Fruit fly (Drosophila melanogaster) whole organism, wandering third instar larva: ENCODE measurements around the gene CG12116.

Source experiments
- Abd-B ChIP-seq: fragments of >200 bp; optimal IDR thresholded peaks from 2 replicates; lab custom pipeline; 2017; ENCODE audit warnings: missing biosample characterization, missing genetic modification characterization
- GATAd ChIP-seq: sonication (Bioruptor generic); optimal IDR thresholded peaks from 2 replicates; lab custom pipeline; 2016; ENCODE audit warnings: missing biosample characterization, missing genetic modification characterization
- Myc ChIP-seq: fragments of >200 bp; optimal IDR thresholded peaks from 2 replicates; lab custom pipeline; 2017
- OdsH ChIP-seq: fragments of 200-800 bp; sonication (Bioruptor generic); optimal IDR thresholded peaks from 2 replicates; lab custom pipeline; 2016; ENCODE audit warnings: missing biosample characterization, mild to moderate bottlenecking, missing genetic modification characterization
- h ChIP-seq: fragments of 200-800 bp; sonication (Bioruptor generic); optimal IDR thresholded peaks from 3 replicates; lab custom pipeline; 2016; ENCODE audit warnings: missing biosample characterization, mild to moderate bottlenecking, missing genetic modification characterization
- lola ChIP-seq: fragments of >200 bp; optimal IDR thresholded peaks from 2 replicates; lab custom pipeline; 2017; ENCODE audit warnings: missing biosample characterization, missing genetic modification characterization
- pan ChIP-seq: fragments of >200 bp; optimal IDR thresholded peaks from 2 replicates; lab custom pipeline; 2017
- psq ChIP-seq: fragments of 200-800 bp; sonication (Bioruptor generic); optimal IDR thresholded peaks from 3 replicates; lab custom pipeline; 2017; ENCODE audit warnings: missing biosample characterization, mild to moderate bottlenecking, missing genetic modification characterization, moderate library complexity
- sv ChIP-seq: fragments of 200-800 bp; sonication (Bioruptor generic); optimal IDR thresholded peaks from 3 replicates; lab custom pipeline; 2016; ENCODE audit warnings: missing biosample characterization, missing genetic modification characterization
- usp ChIP-seq: fragments of >200 bp; optimal IDR thresholded peaks from 2 replicates; lab custom pipeline; 2017; ENCODE audit warnings: missing biosample characterization, missing genetic modification characterization

dm6 chrX:8442912-8443311, 25.9 kb downstream of the CG12116 start:
- TF ChIP-seq GATAd (GFP tag; lab: Kevin White, UChicago) (no peak), psq (no peak), pan (no peak), usp (GFP tag; lab: Kevin White, UChicago) (no peak), Abd-B (GFP tag; lab: Kevin White, UChicago) (no peak), sv (GFP tag; lab: Kevin White, UChicago) (no peak), OdsH (GFP tag; lab: Kevin White, UChicago) (no peak), Myc (lab: Kevin White, UChicago) (peak; percentile 50), h (GFP tag; lab: Kevin White, UChicago) (no peak), lola (no peak)
